Fruit fly (Drosophila melanogaster): ENCODE measurements around the gene HLH4C.

dm6 chrX:4686723-4687122 lies 39.5 kb upstream of the HLH4C start, which contains the start of gene Pp2C1:
- no peak for TF ChIP-seq usp (GFP tag; optimal IDR thresholded peaks at IDR 0.05)
- no peak for TF ChIP-seq Sp1 (GFP tag; optimal IDR thresholded peaks at IDR 0.05)
- TF ChIP-seq psq (GFP tag; optimal IDR thresholded peaks at IDR 0.05), result no peak
- TF ChIP-seq dsf (GFP tag; optimal IDR thresholded peaks at IDR 0.05; ENCODE audit: borderline replicate concordance), result no peak
- TF ChIP-seq Vsx2 (GFP tag; optimal IDR thresholded peaks at IDR 0.05; ENCODE audit: partially characterized antibody), result no peak
- no peak for TF ChIP-seq rgr (GFP tag; optimal IDR thresholded peaks at IDR 0.05)
